Worm (Caenorhabditis elegans) whole organism, L4 larva: Measurements from ENCODE around the gene Y7A5A.20.

Experiments
- D1046.2 ChIP-seq: fragments of 200-800 bp; sonication (Bioruptor generic); IDR thresholded peaks from 2 replicates; pipeline ENCODE4 v1.3.6; 2022; ENCODE audit warnings: missing genetic modification characterization, missing compliant biosample characterization
- F37D6.2 ChIP-seq: sonication (generic microtip); optimal IDR thresholded peaks from 2 replicates; lab custom pipeline; 2016; ENCODE audit warnings: mild to moderate bottlenecking, missing genetic modification characterization, missing compliant biosample characterization
- F44E2.7 ChIP-seq: fragments of 200-800 bp; sonication (Bioruptor generic); IDR thresholded peaks from 2 replicates; pipeline ENCODE4 v2.1.2; 2022; ENCODE audit warnings: missing genetic modification characterization, missing compliant biosample characterization
- F49E8.2 ChIP-seq: sonication (generic microtip); optimal IDR thresholded peaks from 2 replicates; lab custom pipeline; 2016; ENCODE audit warnings: missing compliant biosample characterization, mild to moderate bottlenecking, missing genetic modification characterization, borderline replicate concordance
- T26A8.4 ChIP-seq: fragments of 200-800 bp; sonication (Bioruptor generic); IDR thresholded peaks from 2 replicates; pipeline ENCODE4 v1.3.6; 2022; ENCODE audit warnings: missing genetic modification characterization, missing compliant biosample characterization
- Y105C5A.15 ChIP-seq: fragments of 200-800 bp; sonication (Bioruptor generic); IDR thresholded peaks from 2 replicates; pipeline ENCODE4 v1.3.6; 2022; ENCODE audit warnings: missing genetic modification characterization, missing compliant biosample characterization
- ZK546.5 ChIP-seq, 2 experiments: sonication (generic microtip); optimal IDR thresholded peaks; 2 replicates each; lab custom pipeline; 2017; ENCODE audit warnings: missing biosample characterization in 2 of 2, missing genetic modification characterization in 2 of 2
- ceh-62 ChIP-seq: sonication (generic microtip); optimal IDR thresholded peaks from 2 replicates; lab custom pipeline; 2017; ENCODE audit warnings: missing biosample characterization, missing genetic modification characterization
- daf-16 ChIP-seq, 3 experiments: sonication (generic microtip); optimal IDR thresholded peaks; 2 replicates each; lab custom pipeline; 2016 to 2017; ENCODE audit warnings: missing genetic modification characterization in 3 of 3, missing genetic modification reagents in 3 of 3, mild to moderate bottlenecking in 2 of 3, missing compliant biosample characterization in 2 of 3, missing biosample characterization in 1 of 3, moderate library complexity in 1 of 3
- dmd-6 ChIP-seq: fragments of 200-800 bp; sonication (Bioruptor generic); IDR thresholded peaks from 2 replicates; pipeline ENCODE4 v1.3.6; 2022; ENCODE audit warnings: missing genetic modification reagents, missing genetic modification characterization, missing compliant biosample characterization
- dpl-1 ChIP-seq: fragments of 150-350 bp; optimal IDR thresholded peaks from 2 replicates; lab custom pipeline; 2014; ENCODE audit warnings: missing biosample characterization, missing genetic modification reagents, missing genetic modification characterization
- dve-1 ChIP-seq: sonication (generic microtip); optimal IDR thresholded peaks from 2 replicates; lab custom pipeline; 2017; ENCODE audit warnings: antibody characterized with exemption, mild to moderate bottlenecking, missing genetic modification characterization, missing compliant biosample characterization; ENCODE audit not compliant: insufficient read depth
- hif-1 ChIP-seq, 2 experiments: sonication (generic microtip); optimal IDR thresholded peaks; 2 replicates each; lab custom pipeline; 2016 to 2017; ENCODE audit warnings: missing compliant biosample characterization in 2 of 2, missing genetic modification characterization in 2 of 2, missing genetic modification reagents in 2 of 2, missing genotype in 2 of 2, mild to moderate bottlenecking in 1 of 2
- hlh-11 ChIP-seq: fragments of 200-800 bp; sonication (Bioruptor generic); optimal IDR thresholded peaks from 2 replicates; lab custom pipeline; 2018; ENCODE audit warnings: mild to moderate bottlenecking, missing genetic modification characterization, missing compliant biosample characterization
- hlh-30 ChIP-seq: sonication (generic microtip); optimal IDR thresholded peaks from 2 replicates; lab custom pipeline; 2017; ENCODE audit warnings: antibody characterized with exemption, mild to moderate bottlenecking, missing genetic modification characterization, missing compliant biosample characterization; ENCODE audit not compliant: insufficient read depth
- lim-7 ChIP-seq: fragments of 200-800 bp; sonication (Bioruptor generic); IDR thresholded peaks from 2 replicates; pipeline ENCODE4 v1.3.6; 2022; ENCODE audit warnings: missing genetic modification characterization, missing compliant biosample characterization
- lin-1 ChIP-seq: fragments of 200-800 bp; sonication (Bioruptor generic); IDR thresholded peaks from 2 replicates; pipeline ENCODE4 v1.3.6; 2022; ENCODE audit warnings: missing genetic modification reagents, missing genetic modification characterization, missing compliant biosample characterization
- lir-3 ChIP-seq: sonication (generic microtip); optimal IDR thresholded peaks from 2 replicates; lab custom pipeline; 2016; ENCODE audit warnings: mild to moderate bottlenecking, missing genetic modification characterization, missing compliant biosample characterization
- lsy-2 ChIP-seq, 2 experiments: fragments of 150-350 bp in 1 of 2; sonication (generic microtip) in 1 of 2; optimal IDR thresholded peaks; 2 replicates each; lab custom pipeline; 2014 to 2017; ENCODE audit warnings: missing biosample characterization in 2 of 2, missing genetic modification characterization in 2 of 2
- mdl-1 ChIP-seq, 2 experiments: fragments of 150-350 bp in 1 of 2; sonication (generic microtip) in 1 of 2; optimal IDR thresholded peaks; 2 replicates each; lab custom pipeline; 2014 to 2017; ENCODE audit warnings: missing biosample characterization in 2 of 2, missing genetic modification characterization in 2 of 2
- mxl-3 ChIP-seq: fragments of 200-800 bp; sonication (Bioruptor generic); optimal IDR thresholded peaks from 2 replicates; lab custom pipeline; 2018; ENCODE audit warnings: mild to moderate bottlenecking, missing genetic modification characterization, missing compliant biosample characterization
- nhr-28 ChIP-seq: fragments of 150-350 bp; optimal IDR thresholded peaks from 2 replicates; lab custom pipeline; 2014; ENCODE audit warnings: missing biosample characterization, missing genetic modification characterization
- nhr-41 ChIP-seq: fragments of 200-800 bp; sonication (Bioruptor generic); IDR thresholded peaks from 2 replicates; pipeline ENCODE4 v1.3.6; 2022; ENCODE audit warnings: missing genetic modification reagents, missing genetic modification characterization, missing compliant biosample characterization
- nhr-42 ChIP-seq: fragments of 200-800 bp; sonication (Bioruptor generic); IDR thresholded peaks from 2 replicates; pipeline ENCODE4 v1.3.6; 2022; ENCODE audit warnings: missing genetic modification characterization, missing compliant biosample characterization
- nhr-48 ChIP-seq: sonication (generic microtip); optimal IDR thresholded peaks from 2 replicates; lab custom pipeline; 2016; ENCODE audit warnings: mild to moderate bottlenecking, missing genetic modification characterization, missing compliant biosample characterization
- nhr-77 ChIP-seq: fragments of 150-350 bp; optimal IDR thresholded peaks from 2 replicates; lab custom pipeline; 2014; ENCODE audit warnings: missing biosample characterization, missing genetic modification characterization
- rbr-2 ChIP-seq: sonication (generic microtip); optimal IDR thresholded peaks from 2 replicates; lab custom pipeline; 2016; ENCODE audit warnings: missing genotype, missing genetic modification characterization, missing compliant biosample characterization
- set-16 ChIP-seq: fragments of 200-800 bp; sonication (Bioruptor generic); IDR thresholded peaks from 2 replicates; pipeline ENCODE4 v1.3.6; 2022; ENCODE audit warnings: missing genetic modification reagents, missing genetic modification characterization, missing compliant biosample characterization
- skn-1 ChIP-seq: fragments of 150-350 bp; optimal IDR thresholded peaks from 2 replicates; lab custom pipeline; 2014; ENCODE audit warnings: missing biosample characterization, missing genetic modification characterization
- spr-1 ChIP-seq: sonication (generic microtip); optimal IDR thresholded peaks from 2 replicates; lab custom pipeline; 2016; ENCODE audit warnings: mild to moderate bottlenecking, missing genetic modification characterization, missing compliant biosample characterization
- spr-3 ChIP-seq: fragments of 200-800 bp; sonication (Bioruptor generic); optimal IDR thresholded peaks from 2 replicates; lab custom pipeline; 2018; ENCODE audit warnings: mild to moderate bottlenecking, missing genetic modification characterization, missing compliant biosample characterization
- zag-1 ChIP-seq: fragments of 150-350 bp; optimal IDR thresholded peaks from 2 replicates; lab custom pipeline; 2014; ENCODE audit warnings: missing biosample characterization, missing genetic modification characterization
- ztf-11 ChIP-seq: fragments of 150-350 bp; optimal IDR thresholded peaks from 2 replicates; lab custom pipeline; 2014; ENCODE audit warnings: missing biosample characterization, missing genetic modification characterization

Y7A5A.20 gene

DNA sequence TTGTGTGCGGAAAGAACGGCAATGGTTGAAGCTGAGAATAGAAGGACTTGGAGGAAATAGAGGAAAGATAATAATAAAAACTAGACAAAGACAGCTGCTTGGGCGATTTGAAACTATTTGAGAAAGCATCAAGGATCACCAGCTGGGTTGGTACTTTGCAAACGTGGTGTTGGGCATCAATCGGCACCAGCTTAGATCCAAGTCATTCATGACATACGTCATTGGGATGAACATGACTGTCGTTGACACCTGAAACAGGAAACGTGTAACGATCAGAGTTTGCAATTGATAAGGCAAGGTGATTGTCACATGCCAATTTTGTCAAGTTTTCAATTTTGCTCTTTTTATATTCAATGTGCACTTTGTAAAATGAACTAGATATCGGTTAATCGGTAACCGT is 14.3 kb downstream of the Y7A5A.20 start (continued):
- TF ChIP-seq rbr-2 (tag; lab: Kevin White, UChicago): no peak
- TF ChIP-seq nhr-42: peak; percentile 18; the same call in 1 of the 2 replicates
- TF ChIP-seq ztf-11 (tag; lab: Kevin White, UChicago): no peak
- TF ChIP-seq nhr-48 (tag; lab: Kevin White, UChicago): peak; percentile 90
- TF ChIP-seq lin-1 (GFP tag; lab: Robert Waterston, UW): peak; percentile 37; the same call in 1 of the 2 replicates
- no peak for TF ChIP-seq F49E8.2 (tag; lab: Kevin White, UChicago)
- TF ChIP-seq lsy-2 (tag; optimal IDR thresholded peaks at IDR 0.05; lab: Kevin White, UChicago): peak in 1 of 2 experiments; percentile 63
- peak; percentile 66 for TF ChIP-seq mxl-3 (GFP tag; lab: Kevin White, UChicago)
- TF ChIP-seq F44E2.7 (GFP tag; lab: Robert Waterston, UW): no peak
- TF ChIP-seq spr-1: peak; percentile 38
- no peak for TF ChIP-seq lim-7 (GFP tag; lab: Robert Waterston, UW)
- peak in 1 of 2 experiments; percentile 26 for TF ChIP-seq hif-1 (tag; optimal IDR thresholded peaks at IDR 0.05; lab: Kevin White, UChicago)
- TF ChIP-seq T26A8.4: peak; percentile 78
- peak; percentile 24 for TF ChIP-seq dpl-1 (GFP tag; lab: Kevin White, UChicago)
- TF ChIP-seq hlh-11 (tag; lab: Kevin White, UChicago): peak; percentile 89
- no peak for TF ChIP-seq ZK546.5 (tag; optimal IDR thresholded peaks at IDR 0.05; lab: Kevin White, UChicago)
- peak; percentile 46 for TF ChIP-seq nhr-28 (tag; lab: Kevin White, UChicago)
- peak; percentile 99 for TF ChIP-seq dmd-6 (GFP tag; lab: Robert Waterston, UW)
- no peak for TF ChIP-seq set-16
- 0 out of 2 replicates have a peak, but pooled peaks have one; percentile 31 for TF ChIP-seq Y105C5A.15 (GFP tag; lab: Robert Waterston, UW)
- peak; percentile 63 for TF ChIP-seq nhr-77 (tag; lab: Kevin White, UChicago)

DNA sequence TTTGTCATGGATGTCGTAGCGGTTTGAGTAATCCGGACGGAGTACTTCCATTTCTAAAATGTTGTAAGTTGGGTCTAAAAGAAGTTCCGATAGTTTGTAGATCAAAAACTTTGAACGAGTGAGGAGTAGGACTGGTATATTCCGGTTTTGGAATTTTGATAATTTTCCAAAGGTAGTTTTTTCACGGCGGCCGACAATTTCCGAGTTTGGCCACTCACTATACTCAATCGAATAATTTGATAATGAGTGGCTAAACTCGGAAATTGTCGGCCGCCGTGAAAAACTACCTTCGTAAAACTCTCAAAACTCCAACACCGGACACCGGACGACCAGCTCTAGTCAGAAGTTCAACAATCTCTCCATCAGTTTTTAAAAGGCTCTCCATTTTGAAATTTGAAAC is 16.2 kb downstream of the Y7A5A.20 start:
- TF ChIP-seq nhr-41 (no peak), F37D6.2 (no peak), nhr-42 (no peak), spr-3 (GFP tag; lab: Kevin White, UChicago) (no peak), zag-1 (no peak)
- TF ChIP-seq, all 104 proteins: peak for 0

- peak; percentile 68 for TF ChIP-seq nhr-28 (tag; lab: Kevin White, UChicago)
- TF ChIP-seq dmd-6 (GFP tag; lab: Robert Waterston, UW): peak; percentile 21; the same call in 1 of the 2 replicates
- TF ChIP-seq lir-3 (tag; lab: Kevin White, UChicago): no peak
- TF ChIP-seq ceh-62 (tag; lab: Kevin White, UChicago): no peak
- TF ChIP-seq spr-1: no peak
- TF ChIP-seq daf-16 (GFP tag; optimal IDR thresholded peaks at IDR 0.05; lab: Kevin White, UChicago): no peak
- TF ChIP-seq daf-16 (tag; optimal IDR thresholded peaks at IDR 0.05; lab: Kevin White, UChicago): peak; percentile 17
- TF ChIP-seq dve-1 (tag; lab: Kevin White, UChicago): peak; percentile 27
- TF ChIP-seq hlh-11 (tag; lab: Kevin White, UChicago): peak; percentile 4
Observed at ce11 chrX:15846552-15846951, 18.4 kb downstream of the Y7A5A.20 start.

- TF ChIP-seq hlh-11 (tag; lab: Kevin White, UChicago) (peak; percentile 3), skn-1 (no peak), daf-16 (GFP tag; optimal IDR thresholded peaks at IDR 0.05; lab: Kevin White, UChicago) (no peak), daf-16 (tag; optimal IDR thresholded peaks at IDR 0.05; lab: Kevin White, UChicago) (peak; percentile 19), dve-1 (tag; lab: Kevin White, UChicago) (peak; percentile 68), hlh-30 (tag; lab: Kevin White, UChicago) (peak; percentile 9), D1046.2 (GFP tag; lab: Robert Waterston, UW) (no peak), nhr-28 (tag; lab: Kevin White, UChicago) (peak; percentile 64), mdl-1 (tag; optimal IDR thresholded peaks at IDR 0.05; lab: Kevin White, UChicago) (peak in 1 of 2 experiments; percentile 22), dmd-6 (GFP tag; lab: Robert Waterston, UW) (peak; percentile 40)
Observed at ce11 chrX:15847543-15848087, 19.5 kb downstream of the Y7A5A.20 start, which contains the start of gene F59F4.3. F59F4.3 (minus strand) TSS chrX:15847593.
